Worm (Caenorhabditis elegans): ENCODE results near the gene str-45.

The str-45 gene

DNA sequence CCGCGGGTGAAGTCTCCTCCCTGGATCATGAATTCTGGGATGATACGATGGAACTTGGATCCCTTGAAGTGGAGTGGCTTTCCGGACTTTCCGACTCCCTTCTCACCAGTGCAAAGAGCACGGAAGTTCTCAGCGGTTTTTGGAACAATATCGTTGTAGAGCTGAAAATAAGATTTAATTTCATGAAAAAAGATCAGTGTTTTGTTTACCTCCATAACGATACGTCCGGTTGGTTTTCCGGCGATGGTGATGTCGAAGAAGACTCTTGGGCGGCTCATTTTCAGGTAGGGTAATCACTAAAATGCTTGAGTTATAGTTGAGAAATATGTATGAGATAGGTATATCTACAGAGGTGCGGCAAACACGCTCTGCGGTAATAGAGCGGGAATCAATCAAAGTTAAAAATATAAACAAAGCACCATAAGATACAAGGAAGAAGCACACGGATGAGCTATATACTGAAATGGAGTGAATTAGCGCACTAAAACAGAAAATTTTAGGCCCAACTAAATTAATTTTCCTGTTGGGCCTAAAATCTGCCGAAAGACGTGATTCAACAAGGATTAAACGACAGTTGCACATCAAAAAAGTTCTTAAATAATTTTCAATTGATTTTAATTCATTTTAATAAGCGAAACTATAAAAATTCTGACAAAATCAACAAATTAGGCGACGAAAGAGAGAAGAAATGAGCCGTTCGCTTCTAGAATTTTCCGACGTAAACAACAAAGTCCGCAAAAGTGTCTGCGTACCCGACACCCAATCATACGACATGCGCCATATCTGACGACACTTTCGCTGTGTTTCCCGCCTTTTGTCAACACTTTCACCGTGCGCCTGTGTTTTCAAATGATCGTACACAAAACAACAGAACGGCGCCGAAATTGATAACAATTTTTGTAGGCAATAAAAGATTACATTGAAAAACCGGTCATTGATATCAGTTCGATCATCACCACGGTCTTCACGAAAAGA, 28.6 kb downstream of the str-45 start, which contains the start of the genes cyn-7 and bath-36:
Gene cyn-7 (minus strand): TSS at position 296 of the 975 bp plus-strand sequence.
Gene bath-36 (plus strand): TSS at position 806 of the 975 bp plus-strand sequence.
- TF ChIP-seq ztf-22 (GFP tag; optimal IDR thresholded peaks at IDR 0.05) (peak; percentile 9), bed-1 (GFP tag; IDR thresholded peaks at IDR 0.05) (no peak), mel-28 (tag; optimal IDR thresholded peaks at IDR 0.05; ENCODE audit: borderline replicate concordance) (no peak), dpl-1 (GFP tag; optimal IDR thresholded peaks at IDR 0.05) (peak; percentile 52), tlf-1 (GFP tag; optimal IDR thresholded peaks at IDR 0.05) (peak; percentile 86), dpff-1 (tag; optimal IDR thresholded peaks at IDR 0.05) (no peak), F23B12.7 (tag; optimal IDR thresholded peaks at IDR 0.05; ENCODE audit: insufficient read depth) (peak; percentile 67), F33H1.4 (GFP tag; IDR thresholded peaks at IDR 0.05) (peak; percentile 56), mcd-1 (GFP tag; IDR thresholded peaks at IDR 0.05) (peak; percentile 91), B0336.3 (GFP tag; IDR thresholded peaks at IDR 0.05) (peak; percentile 55; the same call in 1 of the 2 replicates), attf-5 (GFP tag; optimal IDR thresholded peaks at IDR 0.05) (peak; percentile 56), lir-1 (GFP tag; conservative IDR thresholded peaks at IDR 0.05) (peak; percentile 70), pha-4 (tag; optimal IDR thresholded peaks at IDR 0.05) (peak; percentile 36), F52B5.7 (tag; optimal IDR thresholded peaks at IDR 0.05) (no peak), repo-1 (tag; optimal IDR thresholded peaks at IDR 0.05) (peak; percentile 14), ceh-91 (GFP tag; IDR thresholded peaks at IDR 0.05) (peak; percentile 66), C06A6.2 (GFP tag; conservative IDR thresholded peaks at IDR 0.05) (0 out of 2 replicates have a peak, but pooled peaks have one; percentile 31), ZK185.1 (tag; optimal IDR thresholded peaks at IDR 0.05; ENCODE audit: poor library complexity, severe bottlenecking) (peak; percentile 72), D2030.7 (GFP tag; IDR thresholded peaks at IDR 0.05) (peak; percentile 62; the same call in 1 of the 2 replicates), dox-1 (GFP tag; IDR thresholded peaks at IDR 0.05) (peak; percentile 68), ztf-26 (tag; optimal IDR thresholded peaks at IDR 0.05) (peak; percentile 49), attf-3 (GFP tag; conservative IDR thresholded peaks at IDR 0.05) (no peak; the same call in 1 of the 2 replicates), madf-8 (GFP tag; conservative IDR thresholded peaks at IDR 0.05) (peak; percentile 67), B0019.2 (GFP tag; conservative IDR thresholded peaks at IDR 0.05) (0 out of 2 replicates have a peak, but pooled peaks have one; percentile 25), lin-35 (GFP tag; optimal IDR thresholded peaks at IDR 0.05) (peak in 1 of 3 experiments; percentile 66), aptf-2 (GFP tag; conservative IDR thresholded peaks at IDR 0.05) (no peak), let-607 (tag; optimal IDR thresholded peaks at IDR 0.05) (peak in 1 of 2 experiments; percentile 63), chd-7 (tag; optimal IDR thresholded peaks at IDR 0.05) (no peak), K12H6.12 (tag; optimal IDR thresholded peaks at IDR 0.05) (peak; percentile 1), efl-1 (GFP tag; optimal IDR thresholded peaks at IDR 0.05) (peak; percentile 73), nfyb-1 (GFP tag; IDR thresholded peaks at IDR 0.05) (peak; percentile 53; the same call in 1 of the 2 replicates), lin-40 (tag; optimal IDR thresholded peaks at IDR 0.05) (peak; percentile 85), ceh-100 (GFP tag; IDR thresholded peaks at IDR 0.05) (peak; percentile 44; the same call in 1 of the 2 replicates), tbp1 (GFP tag; optimal IDR thresholded peaks at IDR 0.05) (peak; percentile 54), madf-3 (GFP tag; IDR thresholded peaks at IDR 0.05) (0 out of 2 replicates have a peak, but pooled peaks have one; percentile 63), Y67H2A.10 (GFP tag; conservative IDR thresholded peaks at IDR 0.05) (0 out of 2 replicates have a peak, but pooled peaks have one; percentile 29), Y53G8AR.9 (GFP tag; conservative IDR thresholded peaks at IDR 0.05) (0 out of 2 replicates have a peak, but pooled peaks have one; percentile 7), madf-6 (GFP tag; IDR thresholded peaks at IDR 0.05) (peak; percentile 90), snpc-4 (GFP tag; optimal IDR thresholded peaks at IDR 0.05) (no peak), snpc-4 (tag; optimal IDR thresholded peaks at IDR 0.05) (peak in 2 of 4 experiments; percentile 68 to 71), gei-17 (GFP tag; optimal IDR thresholded peaks at IDR 0.05) (peak; percentile 59), rcor-1 (GFP tag; IDR thresholded peaks at IDR 0.05) (peak; percentile 58), pbrm-1 (GFP tag; IDR thresholded peaks at IDR 0.05) (peak; percentile 81), cebp-1 (GFP tag; IDR thresholded peaks at IDR 0.05) (no peak; the same call in 1 of the 2 replicates), cebp-1 (tag; optimal IDR thresholded peaks at IDR 0.05) (peak; percentile 61)

All from whole organism, young adult.